Worm (Caenorhabditis elegans): ENCODE measurements around the gene T25D3.3.

- TF ChIP-seq skn-1 (tag; optimal IDR thresholded peaks at IDR 0.05) (no peak), nhr-237 (tag; optimal IDR thresholded peaks at IDR 0.05) (no peak), mdl-1 (tag; optimal IDR thresholded peaks at IDR 0.05) (no peak), unc-39 (tag; optimal IDR thresholded peaks at IDR 0.05) (no peak), fos-1 (tag; optimal IDR thresholded peaks at IDR 0.05) (no peak), nhr-76 (tag; optimal IDR thresholded peaks at IDR 0.05) (no peak), unc-62 (GFP tag; optimal IDR thresholded peaks at IDR 0.05) (no peak), elt-2 (tag; optimal IDR thresholded peaks at IDR 0.05) (no peak)
These were observed 23.5 kb upstream of the T25D3.3 start, which contains the start of gene srd-3 for ce11 chrII:128929-129328.
